Fruit fly (Drosophila melanogaster) whole organism, prepupa: ENCODE measurements around the gene Ugt35E2.

ENCODE experiments used
- Blimp-1 ChIP-seq: fragments of 200-800 bp; sonication (Bioruptor generic); optimal IDR thresholded peaks from 3 replicates; lab custom pipeline; 2017; ENCODE audit warnings: missing biosample characterization, missing genetic modification characterization, mild to moderate bottlenecking, moderate library complexity, missing genetic modification reagents
- CG10631 ChIP-seq: fragments of 200-800 bp; sonication (Bioruptor generic); optimal IDR thresholded peaks from 2 replicates; lab custom pipeline; 2016; ENCODE audit warnings: missing biosample characterization, missing genetic modification characterization
- CG10669 ChIP-seq: fragments of 200-800 bp; sonication (Bioruptor generic); optimal IDR thresholded peaks from 3 replicates; lab custom pipeline; 2018; ENCODE audit warnings: missing biosample characterization, mild to moderate bottlenecking, missing genetic modification characterization, moderate library complexity
- CG11762 ChIP-seq: fragments of 200-800 bp; sonication (Bioruptor generic); optimal IDR thresholded peaks from 3 replicates; lab custom pipeline; 2016; ENCODE audit warnings: missing biosample characterization, missing genetic modification characterization; ENCODE audit not compliant: insufficient read depth
- CG15336 ChIP-seq: fragments of 200-800 bp; sonication (Bioruptor generic); IDR thresholded peaks from 2 replicates; pipeline ENCODE4 v1.3.6; 2022; ENCODE audit warnings: missing biosample characterization, missing genetic modification characterization
- CG1621 ChIP-seq: fragments of 200-800 bp; sonication (Bioruptor generic); optimal IDR thresholded peaks from 3 replicates; lab custom pipeline; 2018; ENCODE audit warnings: missing biosample characterization, mild to moderate bottlenecking, missing genetic modification characterization
- CG3032 ChIP-seq: fragments of 200-800 bp; optimal IDR thresholded peaks from 2 replicates; lab custom pipeline; 2019; ENCODE audit warnings: missing biosample characterization, mild to moderate bottlenecking, missing genetic modification characterization, moderate library complexity
- CG31627 ChIP-seq: fragments of 200-800 bp; sonication (Bioruptor generic); optimal IDR thresholded peaks from 3 replicates; lab custom pipeline; 2016; ENCODE audit warnings: missing biosample characterization, missing genetic modification characterization
- CG32006 ChIP-seq: fragments of 200-800 bp; sonication (Bioruptor generic); optimal IDR thresholded peaks from 3 replicates; lab custom pipeline; 2017; ENCODE audit warnings: missing biosample characterization, mild to moderate bottlenecking, missing genetic modification characterization
- CG34406 ChIP-seq: fragments of 200-800 bp; sonication (Bioruptor generic); optimal IDR thresholded peaks from 3 replicates; lab custom pipeline; 2016; ENCODE audit warnings: missing biosample characterization, missing genetic modification characterization
- CG3919 ChIP-seq: fragments of 200-800 bp; sonication (Bioruptor generic); optimal IDR thresholded peaks from 3 replicates; lab custom pipeline; 2016; ENCODE audit warnings: missing biosample characterization, missing genetic modification characterization
- CG4318 ChIP-seq: fragments of 200-800 bp; sonication (Bioruptor generic); optimal IDR thresholded peaks from 3 replicates; lab custom pipeline; 2017; ENCODE audit warnings: missing biosample characterization, mild to moderate bottlenecking, missing genetic modification characterization
- CG6163 ChIP-seq: fragments of 200-800 bp; sonication (Bioruptor generic); IDR thresholded peaks from 3 replicates; pipeline ENCODE4 v1.3.6; 2022; ENCODE audit warnings: missing biosample characterization, missing genetic modification characterization
- CG6276 ChIP-seq: fragments of 200-800 bp; sonication (Bioruptor generic); optimal IDR thresholded peaks from 2 replicates; lab custom pipeline; 2017; ENCODE audit warnings: missing biosample characterization, mild to moderate bottlenecking, missing genetic modification characterization
- CG6808 ChIP-seq: fragments of 200-800 bp; sonication (Bioruptor generic); optimal IDR thresholded peaks from 3 replicates; lab custom pipeline; 2017; ENCODE audit warnings: missing biosample characterization, missing genetic modification characterization, mild to moderate bottlenecking, moderate library complexity, missing genetic modification reagents
- CG6854 ChIP-seq: fragments of 200-800 bp; sonication (Bioruptor generic); optimal IDR thresholded peaks from 2 replicates; lab custom pipeline; 2017; ENCODE audit warnings: missing biosample characterization, mild to moderate bottlenecking, missing genetic modification characterization
- CG7368 ChIP-seq: fragments of 200-800 bp; sonication (Bioruptor generic); optimal IDR thresholded peaks from 3 replicates; lab custom pipeline; 2016; ENCODE audit warnings: missing biosample characterization, missing genetic modification characterization
- CG8119 ChIP-seq: fragments of 200-800 bp; sonication (Bioruptor generic); IDR thresholded peaks from 3 replicates; pipeline ENCODE4 v1.3.6; 2022; ENCODE audit warnings: missing biosample characterization, missing genetic modification characterization
- CG8319 ChIP-seq: fragments of 200-800 bp; sonication (Bioruptor generic); optimal IDR thresholded peaks from 3 replicates; lab custom pipeline; 2016; ENCODE audit warnings: missing biosample characterization, missing genetic modification characterization
- CG8632 ChIP-seq: fragments of 200-800 bp; sonication (Bioruptor generic); optimal IDR thresholded peaks from 3 replicates; lab custom pipeline; 2016; ENCODE audit warnings: missing biosample characterization, missing genetic modification characterization
- CG9139 ChIP-seq: fragments of 200-800 bp; sonication (Bioruptor generic); optimal IDR thresholded peaks from 3 replicates; lab custom pipeline; 2017; ENCODE audit warnings: missing biosample characterization, mild to moderate bottlenecking, missing genetic modification characterization
- Eip75B ChIP-seq: fragments of 200-800 bp; sonication (Bioruptor generic); optimal IDR thresholded peaks from 3 replicates; lab custom pipeline; 2016; ENCODE audit warnings: missing biosample characterization, missing genetic modification characterization
- Eip78C ChIP-seq: fragments of 200-800 bp; sonication (Bioruptor generic); peaks from one replicate; lab custom pipeline; 2016; ENCODE audit warnings: missing biosample characterization, missing genetic modification characterization
- Eip93F ChIP-seq: fragments of 200-800 bp; sonication (Bioruptor generic); optimal IDR thresholded peaks from 2 replicates; lab custom pipeline; 2016; ENCODE audit warnings: missing biosample characterization, mild to moderate bottlenecking, missing genetic modification characterization
- Ets21C ChIP-seq: fragments of 200-800 bp; sonication (Bioruptor generic); optimal IDR thresholded peaks from 3 replicates; lab custom pipeline; 2016; ENCODE audit warnings: missing biosample characterization, missing genetic modification characterization
- Hr38 ChIP-seq: sonication (Bioruptor generic); optimal IDR thresholded peaks from 2 replicates; lab custom pipeline; 2016; ENCODE audit warnings: missing biosample characterization, missing genetic modification characterization
- Hr4 ChIP-seq: fragments of 200-800 bp; sonication (Bioruptor generic); optimal IDR thresholded peaks from 3 replicates; lab custom pipeline; 2016; ENCODE audit warnings: missing biosample characterization, missing genetic modification characterization
- Lpt ChIP-seq: fragments of 200-800 bp; sonication (Bioruptor generic); optimal IDR thresholded peaks from 3 replicates; lab custom pipeline; 2016; ENCODE audit warnings: missing biosample characterization, missing genetic modification characterization
- Met ChIP-seq: fragments of 200-800 bp; sonication (Bioruptor generic); optimal IDR thresholded peaks from 3 replicates; lab custom pipeline; 2016; ENCODE audit warnings: missing biosample characterization, missing genetic modification characterization
- OdsH ChIP-seq: fragments of 200-800 bp; sonication (Bioruptor generic); optimal IDR thresholded peaks from 3 replicates; lab custom pipeline; 2016; ENCODE audit warnings: missing biosample characterization, missing genetic modification characterization
- Sox14 ChIP-seq: fragments of 200-800 bp; sonication (Bioruptor generic); optimal IDR thresholded peaks from 3 replicates; lab custom pipeline; 2016; ENCODE audit warnings: missing biosample characterization, missing genetic modification characterization
- Sox15 ChIP-seq: fragments of 200-800 bp; sonication (Bioruptor generic); optimal IDR thresholded peaks from 3 replicates; lab custom pipeline; 2016; ENCODE audit warnings: missing biosample characterization, missing genetic modification characterization
- achi ChIP-seq: fragments of 200-800 bp; sonication (Bioruptor generic); optimal IDR thresholded peaks from 3 replicates; lab custom pipeline; 2016; ENCODE audit warnings: missing biosample characterization, missing genetic modification characterization
- dac ChIP-seq: fragments of 200-800 bp; sonication (Bioruptor generic); optimal IDR thresholded peaks from 2 replicates; lab custom pipeline; 2017; ENCODE audit warnings: missing biosample characterization, mild to moderate bottlenecking, missing genetic modification characterization
- dsx ChIP-seq: fragments of 200-800 bp; optimal IDR thresholded peaks from 3 replicates; lab custom pipeline; 2019; ENCODE audit warnings: missing biosample characterization, mild to moderate bottlenecking, missing genetic modification characterization, moderate library complexity; ENCODE audit not compliant: poor library complexity, severe bottlenecking
- eg ChIP-seq: fragments of 200-800 bp; sonication (Bioruptor generic); IDR thresholded peaks from 3 replicates; pipeline ENCODE4 v1.3.6; 2022; ENCODE audit warnings: missing biosample characterization, missing genetic modification characterization
- fd59A ChIP-seq: fragments of 200-800 bp; sonication (Bioruptor generic); optimal IDR thresholded peaks from 2 replicates; lab custom pipeline; 2017; ENCODE audit warnings: missing biosample characterization, mild to moderate bottlenecking, missing genetic modification characterization, missing genetic modification reagents
- fkh ChIP-seq: fragments of 200-800 bp; sonication (Bioruptor generic); optimal IDR thresholded peaks from 3 replicates; lab custom pipeline; 2017; ENCODE audit warnings: missing biosample characterization, mild to moderate bottlenecking, missing genetic modification characterization, moderate library complexity
- lz ChIP-seq: fragments of 200-800 bp; sonication (Bioruptor generic); optimal IDR thresholded peaks from 3 replicates; lab custom pipeline; 2016; ENCODE audit warnings: missing biosample characterization, missing genetic modification characterization
- pdm3 ChIP-seq: fragments of 200-800 bp; sonication (Bioruptor generic); optimal IDR thresholded peaks from 3 replicates; lab custom pipeline; 2016; ENCODE audit warnings: missing biosample characterization, missing genetic modification characterization
- spab ChIP-seq: fragments of 200-800 bp; sonication (Bioruptor generic); optimal IDR thresholded peaks from 2 replicates; lab custom pipeline; 2017; ENCODE audit warnings: missing biosample characterization, mild to moderate bottlenecking, missing genetic modification characterization, missing genetic modification reagents
- svp ChIP-seq: fragments of 200-800 bp; sonication (Bioruptor generic); peaks from one replicate; lab custom pipeline; 2016; ENCODE audit warnings: missing biosample characterization, missing genetic modification characterization

Gene Ugt35E2

DNA sequence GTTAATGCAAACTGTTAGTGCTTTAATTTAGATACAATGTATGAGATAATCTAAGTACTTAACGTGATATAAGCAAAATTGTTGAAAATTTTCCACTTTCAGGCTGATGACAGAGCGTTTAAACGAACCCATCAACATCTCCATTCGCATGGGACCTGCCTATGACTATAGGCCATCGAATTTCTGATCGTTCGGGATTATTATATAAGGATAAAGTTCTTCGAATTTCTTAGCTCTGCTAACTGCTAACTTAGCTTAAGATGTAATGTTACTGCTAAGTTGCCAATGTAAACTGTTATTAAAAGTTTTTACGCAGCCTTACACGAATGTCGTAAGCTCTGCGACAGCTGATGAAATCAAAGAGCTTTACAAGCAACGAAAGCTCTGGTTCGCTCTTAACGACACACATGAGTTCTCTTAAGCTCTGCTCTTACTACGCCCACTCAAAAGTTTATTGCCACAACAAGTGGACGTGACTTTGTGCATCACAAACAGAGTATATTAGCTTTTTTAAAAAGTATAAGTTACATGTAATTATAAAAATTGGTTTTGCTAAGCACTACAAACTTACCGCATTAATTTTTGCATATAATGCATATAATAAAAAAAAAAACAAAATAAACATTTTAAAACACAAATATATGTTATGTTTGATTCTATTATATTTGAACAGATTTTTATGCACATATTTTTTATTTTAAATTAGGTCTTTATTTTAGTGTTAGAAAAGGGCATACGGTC lies 29.0 kb upstream of the Ugt35E2 start (continued):
- TF ChIP-seq CG15336 (GFP tag; lab: Robert Waterston, UW) (peak; percentile 99), svp (GFP tag; lab: Kevin White, UChicago) (peak; percentile 99), CG8632 (peak; percentile 99), dac (GFP tag; lab: Kevin White, UChicago) (peak; percentile 97), spab (peak; percentile 98), CG6163 (GFP tag; lab: Robert Waterston, UW) (peak; percentile 97), CG8119 (GFP tag; lab: Robert Waterston, UW) (peak; percentile 100), CG8319 (GFP tag; lab: Kevin White, UChicago) (peak; percentile 94), Eip93F (peak; percentile 85), CG11762 (GFP tag; lab: Kevin White, UChicago) (peak; percentile 95), OdsH (peak; percentile 98), achi (GFP tag; lab: Kevin White, UChicago) (peak; percentile 99), Eip75B (peak; percentile 97), Ets21C (GFP tag; lab: Kevin White, UChicago) (peak; percentile 86), Blimp-1 (GFP tag; lab: Kevin White, UChicago) (peak; percentile 100), Hr4 (GFP tag; lab: Kevin White, UChicago) (peak; percentile 98), Hr38 (GFP tag; lab: Kevin White, UChicago) (no peak), CG9139 (GFP tag; lab: Kevin White, UChicago) (peak; percentile 99), lz (GFP tag; lab: Kevin White, UChicago) (peak; percentile 97), CG6276 (GFP tag; lab: Kevin White, UChicago) (peak; percentile 99), eg (GFP tag; lab: Robert Waterston, UW) (peak; percentile 98), fkh (peak; percentile 73), CG32006 (peak; percentile 100), fd59A (GFP tag; lab: Kevin White, UChicago) (peak; percentile 97), CG34406 (GFP tag; lab: Kevin White, UChicago) (peak; percentile 99), CG4318 (GFP tag; lab: Kevin White, UChicago) (peak; percentile 100), Sox15 (GFP tag; lab: Kevin White, UChicago) (peak; percentile 95), CG10631 (peak; percentile 99), pdm3 (GFP tag; lab: Kevin White, UChicago) (peak; percentile 97), Eip78C (GFP tag; lab: Kevin White, UChicago) (peak; percentile 100), CG3919 (peak; percentile 97), dsx (GFP tag; lab: Kevin White, UChicago) (peak; percentile 90), Met (GFP tag; lab: Kevin White, UChicago) (peak; percentile 97), CG6808 (GFP tag; lab: Kevin White, UChicago) (peak; percentile 97), Sox14 (GFP tag; lab: Kevin White, UChicago) (peak; percentile 96), Lpt (GFP tag; lab: Kevin White, UChicago) (peak; percentile 98), CG31627 (GFP tag; lab: Kevin White, UChicago) (peak; percentile 95), CG10669 (peak; percentile 96), CG1621 (tag; lab: Kevin White, UChicago) (peak; percentile 89), CG3032 (peak; percentile 95), CG7368 (GFP tag; lab: Kevin White, UChicago) (peak; percentile 93), CG6854 (GFP tag; lab: Kevin White, UChicago) (peak; percentile 98)
